Fruit fly (Drosophila melanogaster): ENCODE measurements around the gene Pgant7.

- TF ChIP-seq CG12605 (GFP tag; IDR thresholded peaks at IDR 0.05), result no peak
- no peak for TF ChIP-seq D1 (tag; optimal IDR thresholded peaks at IDR 0.05)
These were observed 31.9 kb downstream of the Pgant7 start for dm6 chrX:18467881-18468280.
